Worm (Caenorhabditis elegans): ENCODE results near the gene col-76.
A peak's percentile ranks its signal among the peaks of the same experiment; 100 is the strongest.

col-76 gene

ce11 chrII:8185016-8185493, 19.1 kb upstream of the col-76 start, which contains the start of the genes mig-5 and cct-1 (continued):
- peak; percentile 52 for TF ChIP-seq ZK546.5 (tag; optimal IDR thresholded peaks at IDR 0.05)

ce11 chrII:8187516-8187915, 16.6 kb upstream of the col-76 start:
- TF ChIP-seq nhr-25 (tag; optimal IDR thresholded peaks at IDR 0.05) (peak; percentile 24), nhr-77 (tag; optimal IDR thresholded peaks at IDR 0.05) (no peak)

- TF ChIP-seq nhr-67 (tag; optimal IDR thresholded peaks at IDR 0.05) (no peak), ceh-16 (tag; optimal IDR thresholded peaks at IDR 0.05) (no peak), R02D3.7 (tag; optimal IDR thresholded peaks at IDR 0.05) (no peak), fos-1 (tag; optimal IDR thresholded peaks at IDR 0.05) (no peak), fkh-10 (GFP tag; optimal IDR thresholded peaks at IDR 0.05) (no peak), unc-62 (GFP tag; optimal IDR thresholded peaks at IDR 0.05) (no peak), elt-1 (tag; optimal IDR thresholded peaks at IDR 0.05) (no peak), pqm-1 (tag; optimal IDR thresholded peaks at IDR 0.05) (no peak), eor-1 (tag; optimal IDR thresholded peaks at IDR 0.05) (no peak), jun-1 (tag; optimal IDR thresholded peaks at IDR 0.05) (no peak), lin-15B (tag; optimal IDR thresholded peaks at IDR 0.05) (no peak), nhr-23 (tag; optimal IDR thresholded peaks at IDR 0.05) (no peak), nhr-76 (tag; optimal IDR thresholded peaks at IDR 0.05) (no peak), nhr-12 (tag; optimal IDR thresholded peaks at IDR 0.05) (no peak), ceh-9 (tag; optimal IDR thresholded peaks at IDR 0.05) (no peak), unc-39 (tag; optimal IDR thresholded peaks at IDR 0.05) (no peak), nhr-28 (tag; optimal IDR thresholded peaks at IDR 0.05) (no peak), zag-1 (tag; optimal IDR thresholded peaks at IDR 0.05) (no peak), ceh-82 (tag; optimal IDR thresholded peaks at IDR 0.05) (no peak), nhr-77 (tag; optimal IDR thresholded peaks at IDR 0.05) (no peak)
Measured at ce11 chrII:8190455-8190854, 13.7 kb upstream of the col-76 start, which contains the start of gene T05C12.8. TSS of gene T05C12.8 (minus strand) at chrII:8190555.

ce11 chrII:8193126-8193525, 11.0 kb upstream of the col-76 start, which contains the start of gene T05C12.9:
TSS of gene T05C12.9 (minus strand) at chrII:8193226.
- no peak for TF ChIP-seq nhr-237 (tag; optimal IDR thresholded peaks at IDR 0.05)
- no peak for TF ChIP-seq pha-4 (tag; optimal IDR thresholded peaks at IDR 0.05)
- TF ChIP-seq nhr-12 (tag; optimal IDR thresholded peaks at IDR 0.05): no peak
- TF ChIP-seq unc-39 (tag; optimal IDR thresholded peaks at IDR 0.05): no peak

ce11 chrII:8193922-8194321, 10.2 kb upstream of the col-76 start:
- TF ChIP-seq jun-1 (tag; optimal IDR thresholded peaks at IDR 0.05) (no peak), ztf-4 (tag; optimal IDR thresholded peaks at IDR 0.05) (no peak), unc-62 (GFP tag; optimal IDR thresholded peaks at IDR 0.05) (no peak), nhr-77 (tag; optimal IDR thresholded peaks at IDR 0.05) (no peak)

- TF ChIP-seq pqm-1 (tag; optimal IDR thresholded peaks at IDR 0.05) (no peak), hmg-11 (tag; optimal IDR thresholded peaks at IDR 0.05) (no peak), fkh-2 (tag; optimal IDR thresholded peaks at IDR 0.05) (no peak)
Measured at ce11 chrII:8198503-8198902, 5.6 kb upstream of the col-76 start, which contains the start of gene qua-1. TSS of gene qua-1 (plus strand) at chrII:8198803.

ce11 chrII:8199803-8200202, 4.3 kb upstream of the col-76 start:
- TF ChIP-seq lin-15B (tag; optimal IDR thresholded peaks at IDR 0.05): no peak
- TF ChIP-seq nhr-25 (tag; optimal IDR thresholded peaks at IDR 0.05): peak; percentile 62
- TF ChIP-seq nhr-77 (tag; optimal IDR thresholded peaks at IDR 0.05): no peak
- TF ChIP-seq R02D3.7 (tag; optimal IDR thresholded peaks at IDR 0.05): no peak
- TF ChIP-seq mml-1 (tag; optimal IDR thresholded peaks at IDR 0.05): no peak
- no peak for TF ChIP-seq elt-2 (tag; optimal IDR thresholded peaks at IDR 0.05)
- TF ChIP-seq eor-1 (tag; optimal IDR thresholded peaks at IDR 0.05): no peak

- peak; percentile 2 for TF ChIP-seq pqm-1 (tag; optimal IDR thresholded peaks at IDR 0.05)
- TF ChIP-seq pha-4 (tag; optimal IDR thresholded peaks at IDR 0.05): peak; percentile 18
- peak; percentile 40 for TF ChIP-seq skn-1 (tag; optimal IDR thresholded peaks at IDR 0.05)
- TF ChIP-seq nhr-25 (tag; optimal IDR thresholded peaks at IDR 0.05): no peak
- peak; percentile 63 for TF ChIP-seq elt-2 (tag; optimal IDR thresholded peaks at IDR 0.05)
- TF ChIP-seq nhr-11 (tag; optimal IDR thresholded peaks at IDR 0.05): no peak
Measured at ce11 chrII:8205612-8206011, 1.5 kb downstream of the col-76 start.

Data from whole organism, L3 larva.